Worm (Caenorhabditis elegans) whole organism, midembryonic: ENCODE results near the gene K03B4.8.

ENCODE experiments used
- T22C8.4 ChIP-seq: fragments of 200-800 bp; sonication (Bioruptor generic); IDR thresholded peaks from 2 replicates; pipeline ENCODE4 v1.3.6; 2022; ENCODE audit warnings: missing genetic modification characterization, missing compliant biosample characterization
- cog-1 ChIP-seq: sonication (generic microtip); optimal IDR thresholded peaks from 2 replicates; lab custom pipeline; 2016; ENCODE audit warnings: missing genetic modification characterization, missing compliant biosample characterization
- flt-1 ChIP-seq: fragments of 200-800 bp; sonication (Bioruptor generic); IDR thresholded peaks from 2 replicates; pipeline ENCODE4 v1.3.6; 2022; ENCODE audit warnings: missing genetic modification characterization, missing compliant biosample characterization
- klf-2 ChIP-seq: fragments of 200-800 bp; sonication (Bioruptor generic); conservative IDR thresholded peaks from 2 replicates; pipeline ENCODE4 v1.3.6; 2022; ENCODE audit warnings: missing genetic modification reagents, missing genetic modification characterization, missing compliant biosample characterization
- med-1 ChIP-seq: sonication (generic microtip); optimal IDR thresholded peaks from 2 replicates; lab custom pipeline; 2017; ENCODE audit warnings: missing genetic modification characterization, mild to moderate bottlenecking, missing compliant biosample characterization, antibody characterized with exemption, missing genetic modification reagents; ENCODE audit not compliant: insufficient read depth
- ref-1 ChIP-seq: fragments of 200-800 bp; sonication (Bioruptor generic); conservative IDR thresholded peaks from 2 replicates; pipeline ENCODE4 v1.3.6; 2022; ENCODE audit warnings: missing genetic modification reagents, missing genetic modification characterization, missing compliant biosample characterization
- tab-1 ChIP-seq: fragments of 200-800 bp; sonication (Bioruptor generic); IDR thresholded peaks from 2 replicates; pipeline ENCODE4 v1.3.6; 2022; ENCODE audit warnings: missing genetic modification characterization, missing compliant biosample characterization
- ztf-23 ChIP-seq: fragments of 200-800 bp; sonication (Bioruptor generic); IDR thresholded peaks from 2 replicates; pipeline ENCODE4 v1.3.6; 2022; ENCODE audit warnings: missing genetic modification reagents, missing genetic modification characterization, missing compliant biosample characterization
- ztf-29 ChIP-seq: fragments of 200-800 bp; sonication (Bioruptor generic); IDR thresholded peaks from 2 replicates; pipeline ENCODE4 v1.3.6; 2022; ENCODE audit warnings: missing genetic modification reagents, missing genetic modification characterization, missing compliant biosample characterization

The K03B4.8 gene

ce11 chrV:4676092-4676491 is 1.7 kb upstream of the K03B4.8 start, which contains the start of gene K03B4.6:
TSS of gene K03B4.6 (minus strand) at chrV:4676192.
- TF ChIP-seq med-1 (GFP tag; lab: Kevin White, UChicago): no peak
- no peak for TF ChIP-seq ztf-23 (GFP tag; lab: Robert Waterston, UW)
- no peak for TF ChIP-seq flt-1 (GFP tag; lab: Robert Waterston, UW)
- TF ChIP-seq klf-2 (GFP tag; lab: Robert Waterston, UW): no peak
- no peak for TF ChIP-seq ztf-29 (GFP tag; lab: Robert Waterston, UW)
- TF ChIP-seq cog-1 (tag; lab: Kevin White, UChicago): no peak
- TF ChIP-seq ref-1 (GFP tag; lab: Robert Waterston, UW): no peak
- no peak for TF ChIP-seq tab-1
- TF ChIP-seq T22C8.4 (GFP tag; lab: Robert Waterston, UW): no peak

ce11 chrV:4672487-4672886 is 1.9 kb downstream of the K03B4.8 start, which contains the start of gene K03B4.9:
TSS of gene K03B4.9 (minus strand) at chrV:4672587.
- TF ChIP-seq flt-1 (GFP tag; lab: Robert Waterston, UW) (no peak), tab-1 (no peak), ztf-23 (GFP tag; lab: Robert Waterston, UW) (no peak), med-1 (GFP tag; lab: Kevin White, UChicago) (no peak), T22C8.4 (GFP tag; lab: Robert Waterston, UW) (no peak), cog-1 (tag; lab: Kevin White, UChicago) (no peak), ref-1 (GFP tag; lab: Robert Waterston, UW) (no peak), klf-2 (GFP tag; lab: Robert Waterston, UW) (no peak), ztf-29 (GFP tag; lab: Robert Waterston, UW) (no peak)

DNA sequence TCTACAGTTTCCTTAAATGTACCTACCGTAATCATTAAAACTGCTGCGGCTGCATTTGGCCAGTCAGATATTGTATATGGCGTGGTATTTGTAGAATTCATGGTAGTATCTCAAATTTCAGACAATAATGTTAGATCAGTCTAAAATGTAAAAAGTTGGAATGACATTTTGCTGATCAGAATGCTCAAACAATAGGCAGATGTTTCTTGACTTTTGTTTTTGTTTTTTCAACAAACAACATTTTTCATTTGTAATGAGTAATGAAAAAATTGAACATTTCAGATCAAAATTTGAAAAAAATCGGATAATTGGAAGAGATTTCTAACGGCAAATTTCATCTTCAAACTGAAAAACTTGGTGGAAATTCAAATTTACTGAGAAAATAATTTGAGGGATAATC is 5.8 kb downstream of the K03B4.8 start, which contains the start of gene srx-77:
srx-77 (minus strand) TSS at position 101 of the 400 bp plus-strand sequence.
- TF ChIP-seq T22C8.4 (GFP tag; lab: Robert Waterston, UW): no peak
- no peak for TF ChIP-seq ztf-23 (GFP tag; lab: Robert Waterston, UW)
- TF ChIP-seq tab-1: no peak
- TF ChIP-seq ztf-29 (GFP tag; lab: Robert Waterston, UW): no peak
- TF ChIP-seq ref-1 (GFP tag; lab: Robert Waterston, UW): no peak
- TF ChIP-seq cog-1 (tag; lab: Kevin White, UChicago): no peak
- TF ChIP-seq med-1 (GFP tag; lab: Kevin White, UChicago): no peak
- TF ChIP-seq klf-2 (GFP tag; lab: Robert Waterston, UW): no peak
- no peak for TF ChIP-seq flt-1 (GFP tag; lab: Robert Waterston, UW)

DNA sequence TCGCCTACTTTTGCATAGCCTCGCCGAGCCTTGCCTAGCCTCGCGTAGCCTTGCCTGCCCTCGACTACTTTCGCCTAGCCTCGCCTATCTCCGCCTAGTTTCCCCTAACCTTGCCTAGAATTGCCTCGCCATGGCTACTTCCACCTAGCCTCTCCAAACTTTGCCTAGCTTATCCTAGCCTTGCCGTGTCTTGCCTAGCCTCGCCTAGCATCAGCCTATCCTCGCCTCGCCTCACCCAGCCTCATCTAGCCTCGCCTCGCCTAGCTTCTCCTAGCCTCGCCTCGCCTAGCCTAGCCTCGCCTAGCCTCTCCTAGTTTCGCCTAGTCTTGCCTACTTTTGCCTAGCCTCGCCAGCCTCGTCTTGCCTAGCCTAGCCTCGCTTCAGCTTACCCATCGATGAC is 7.3 kb downstream of the K03B4.8 start:
- no peak for TF ChIP-seq ztf-23 (GFP tag; lab: Robert Waterston, UW)

- TF ChIP-seq cog-1 (tag; lab: Kevin White, UChicago) (no peak), klf-2 (GFP tag; lab: Robert Waterston, UW) (no peak), T22C8.4 (GFP tag; lab: Robert Waterston, UW) (no peak), ref-1 (GFP tag; lab: Robert Waterston, UW) (no peak), flt-1 (GFP tag; lab: Robert Waterston, UW) (no peak)
These were observed 8.8 kb downstream of the K03B4.8 start, which contains the start of gene srx-73 for ce11 chrV:4665651-4666050. TSS of gene srx-73 (minus strand) at chrV:4665751.

DNA sequence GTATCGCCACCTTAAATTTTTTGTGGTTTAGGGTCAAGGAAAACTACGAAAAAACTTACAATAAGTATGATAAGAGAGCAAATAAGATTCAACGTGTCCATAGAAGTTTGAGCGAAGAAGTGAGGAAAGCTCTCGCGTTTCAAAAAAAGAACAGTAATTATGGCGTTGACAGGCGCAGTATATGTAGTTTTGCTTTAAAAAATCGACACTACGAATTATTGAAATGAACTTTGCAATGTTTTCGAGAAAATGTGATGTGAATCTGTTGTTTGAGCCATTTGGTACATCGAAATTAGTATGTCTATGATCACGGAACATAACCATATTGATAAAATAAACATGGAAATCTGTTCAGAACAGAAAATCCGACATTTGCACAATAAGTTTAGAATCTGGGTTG is 12.0 kb downstream of the K03B4.8 start, which contains the start of gene srx-74:
srx-74 (minus strand) TSS at position 101 of the 400 bp plus-strand sequence.
- TF ChIP-seq med-1 (GFP tag; lab: Kevin White, UChicago) (no peak), cog-1 (tag; lab: Kevin White, UChicago) (no peak), klf-2 (GFP tag; lab: Robert Waterston, UW) (no peak), ztf-29 (GFP tag; lab: Robert Waterston, UW) (no peak), ref-1 (GFP tag; lab: Robert Waterston, UW) (no peak), T22C8.4 (GFP tag; lab: Robert Waterston, UW) (no peak), tab-1 (no peak), flt-1 (GFP tag; lab: Robert Waterston, UW) (no peak), ztf-23 (GFP tag; lab: Robert Waterston, UW) (no peak)

- TF ChIP-seq tab-1 (no peak), flt-1 (GFP tag; lab: Robert Waterston, UW) (no peak), klf-2 (GFP tag; lab: Robert Waterston, UW) (no peak), med-1 (GFP tag; lab: Kevin White, UChicago) (no peak), T22C8.4 (GFP tag; lab: Robert Waterston, UW) (no peak), ztf-29 (GFP tag; lab: Robert Waterston, UW) (no peak), ref-1 (GFP tag; lab: Robert Waterston, UW) (no peak), cog-1 (tag; lab: Kevin White, UChicago) (no peak), ztf-23 (GFP tag; lab: Robert Waterston, UW) (no peak)
These were observed 19.2 kb downstream of the K03B4.8 start, which contains the start of gene F41F3.9 for ce11 chrV:4655175-4655574. TSS of gene F41F3.9 (plus strand) at chrV:4655475.

ce11 chrV:4653871-4654605 is 20.4 kb downstream of the K03B4.8 start, which contains the start of the genes col-139 and F41F3.1:
TSS of gene col-139 (minus strand) at chrV:4653971.
TSS of gene F41F3.1 (plus strand) at chrV:4654555.
- TF ChIP-seq med-1 (GFP tag; lab: Kevin White, UChicago) (no peak), tab-1 (no peak), klf-2 (GFP tag; lab: Robert Waterston, UW) (no peak), T22C8.4 (GFP tag; lab: Robert Waterston, UW) (no peak), ztf-23 (GFP tag; lab: Robert Waterston, UW) (no peak), cog-1 (tag; lab: Kevin White, UChicago) (no peak), flt-1 (GFP tag; lab: Robert Waterston, UW) (no peak), ref-1 (GFP tag; lab: Robert Waterston, UW) (no peak), ztf-29 (GFP tag; lab: Robert Waterston, UW) (no peak)

DNA sequence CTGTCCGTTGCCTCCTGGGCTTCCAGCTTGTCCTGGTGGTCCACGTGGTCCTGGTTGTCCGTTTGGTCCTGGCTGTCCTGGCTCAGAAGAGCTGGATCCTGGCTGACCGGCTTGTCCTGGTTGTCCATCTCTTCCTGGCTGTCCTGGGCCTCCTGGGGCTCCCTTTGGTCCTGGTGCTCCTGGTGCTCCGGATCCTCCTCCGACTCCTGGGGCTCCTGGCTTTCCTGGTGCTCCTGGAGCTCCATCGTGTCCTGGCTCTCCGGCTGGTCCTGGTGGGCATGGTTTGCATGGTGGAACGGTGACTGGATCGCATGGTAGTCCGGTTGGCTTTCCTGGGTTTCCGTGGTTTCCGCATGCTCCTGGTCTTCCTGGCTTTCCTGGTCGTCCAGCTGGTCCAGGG is 21.3 kb downstream of the K03B4.8 start:
- TF ChIP-seq ztf-29 (GFP tag; lab: Robert Waterston, UW) (no peak), ztf-23 (GFP tag; lab: Robert Waterston, UW) (no peak), cog-1 (tag; lab: Kevin White, UChicago) (no peak), flt-1 (GFP tag; lab: Robert Waterston, UW) (no peak), ref-1 (GFP tag; lab: Robert Waterston, UW) (no peak), klf-2 (GFP tag; lab: Robert Waterston, UW) (no peak), tab-1 (no peak), T22C8.4 (GFP tag; lab: Robert Waterston, UW) (no peak), med-1 (GFP tag; lab: Kevin White, UChicago) (no peak)
